Fruit fly (Drosophila melanogaster) Kc167 (cell line): ENCODE results near the gene CG9514.

Source experiments
- Myc ChIP-seq: fragments of >200 bp; optimal IDR thresholded peaks from 2 replicates; lab custom pipeline; 2017; ENCODE audit warnings: missing external identifiers
- Sin3A ChIP-seq: fragments of >200 bp; optimal IDR thresholded peaks from 2 replicates; lab custom pipeline; 2018; ENCODE audit warnings: missing external identifiers
- h ChIP-seq: fragments of >200 bp; optimal IDR thresholded peaks from 3 replicates; lab custom pipeline; 2018; ENCODE audit warnings: missing external identifiers
- insv ChIP-seq: fragments of >200 bp; optimal IDR thresholded peaks from 3 replicates; lab custom pipeline; 2018; ENCODE audit warnings: missing external identifiers
- psq ChIP-seq: fragments of >200 bp; optimal IDR thresholded peaks from 2 replicates; lab custom pipeline; 2017; ENCODE audit warnings: missing external identifiers
- ttk ChIP-seq: sonication (Bioruptor generic); optimal IDR thresholded peaks from 2 replicates; lab custom pipeline; 2017; ENCODE audit warnings: missing external identifiers

- no peak for TF ChIP-seq h (lab: Kevin White, UChicago)
- no peak for TF ChIP-seq ttk (lab: Kevin White, UChicago)
- TF ChIP-seq psq (lab: Kevin White, UChicago), result no peak
- TF ChIP-seq Sin3A (lab: Kevin White, UChicago), result no peak
- no peak for TF ChIP-seq insv (lab: Kevin White, UChicago)
- no peak for TF ChIP-seq Myc
Measured at dm6 chrX:14909051-14909450, 12.4 kb upstream of the CG9514 start.
